Fruit fly (Drosophila melanogaster) whole organism, embryonic: ENCODE results near the gene CG42585.

Experiments
- Abd-B ChIP-seq: fragments of 200-800 bp; sonication (Bioruptor generic); optimal IDR thresholded peaks from 2 replicates; lab custom pipeline; 2018; ENCODE audit warnings: missing biosample characterization, mild to moderate bottlenecking, missing genetic modification characterization, moderate library complexity
- Atf6 ChIP-seq: fragments of 200-800 bp; sonication (Bioruptor generic); IDR thresholded peaks from 2 replicates; pipeline ENCODE4 v1.3.6; 2022; ENCODE audit warnings: missing biosample characterization, missing genetic modification characterization
- Bgb ChIP-seq: fragments of 200-800 bp; sonication (Bioruptor generic); IDR thresholded peaks from 2 replicates; pipeline ENCODE4 v1.3.6; 2022; ENCODE audit warnings: missing biosample characterization, missing genetic modification characterization; ENCODE audit not compliant: partially characterized antibody
- Bteb2 ChIP-seq: fragments of 200-800 bp; sonication (Bioruptor generic); optimal IDR thresholded peaks from 2 replicates; lab custom pipeline; 2016; ENCODE audit warnings: missing biosample characterization, missing genetic modification characterization
- C15 ChIP-seq: fragments of 200-800 bp; sonication (Bioruptor generic); IDR thresholded peaks from 3 replicates; pipeline ENCODE4 v1.3.6; 2022; ENCODE audit warnings: missing biosample characterization, missing genetic modification characterization
- CG12659 ChIP-seq: fragments of 200-800 bp; sonication (Bioruptor generic); optimal IDR thresholded peaks from 3 replicates; lab custom pipeline; 2017; ENCODE audit warnings: mild to moderate bottlenecking, missing biosample characterization, missing genetic modification reagents, missing genetic modification characterization
- CG15479 ChIP-seq: fragments of 200-800 bp; sonication (Bioruptor generic); optimal IDR thresholded peaks from 3 replicates; lab custom pipeline; 2019; ENCODE audit warnings: missing biosample characterization, mild to moderate bottlenecking, missing genetic modification characterization, moderate library complexity
- CG15601 ChIP-seq: fragments of 200-800 bp; sonication (Bioruptor generic); optimal IDR thresholded peaks from 3 replicates; lab custom pipeline; 2019; ENCODE audit warnings: missing biosample characterization, mild to moderate bottlenecking, missing genetic modification characterization, moderate library complexity
- CG17359 ChIP-seq: fragments of 200-800 bp; sonication (Bioruptor generic); optimal IDR thresholded peaks from 3 replicates; lab custom pipeline; 2018; ENCODE audit warnings: missing biosample characterization, mild to moderate bottlenecking, missing genetic modification characterization, moderate library complexity
- CG18262 ChIP-seq: fragments of 200-800 bp; optimal IDR thresholded peaks from 3 replicates; lab custom pipeline; 2019; ENCODE audit warnings: missing biosample characterization, mild to moderate bottlenecking, missing genetic modification characterization, moderate library complexity
- CG2120 ChIP-seq: fragments of 200-800 bp; sonication (Bioruptor generic); optimal IDR thresholded peaks from 3 replicates; lab custom pipeline; 2016; ENCODE audit warnings: missing biosample characterization, missing genetic modification characterization
- CG2199 ChIP-seq: fragments of 200-800 bp; sonication (Bioruptor generic); IDR thresholded peaks from 3 replicates; pipeline ENCODE4 v1.3.6; 2022; ENCODE audit warnings: missing biosample characterization, missing genetic modification characterization
- CG2678 ChIP-seq: fragments of 200-800 bp; sonication (Bioruptor generic); optimal IDR thresholded peaks from 3 replicates; lab custom pipeline; 2019; ENCODE audit warnings: missing biosample characterization, mild to moderate bottlenecking, missing genetic modification characterization, moderate library complexity
- CG2712 ChIP-seq: fragments of 200-800 bp; optimal IDR thresholded peaks from 3 replicates; lab custom pipeline; 2019; ENCODE audit warnings: missing biosample characterization, mild to moderate bottlenecking, missing genetic modification characterization, moderate library complexity
- CG30403 ChIP-seq: fragments of 200-800 bp; sonication (Bioruptor generic); optimal IDR thresholded peaks from 3 replicates; lab custom pipeline; 2016; ENCODE audit warnings: missing biosample characterization, missing genetic modification characterization
- CG31388 ChIP-seq: fragments of 200-800 bp; sonication (Bioruptor generic); optimal IDR thresholded peaks from 2 replicates; lab custom pipeline; 2016; ENCODE audit warnings: missing biosample characterization, missing genetic modification characterization
- CG3407 ChIP-seq: fragments of 200-800 bp; sonication (Bioruptor generic); optimal IDR thresholded peaks from 2 replicates; lab custom pipeline; 2018; ENCODE audit warnings: missing biosample characterization, mild to moderate bottlenecking, missing genetic modification characterization
- CG6654 ChIP-seq: fragments of 200-800 bp; sonication (Bioruptor generic); optimal IDR thresholded peaks from 2 replicates; lab custom pipeline; 2017; ENCODE audit warnings: missing biosample characterization, mild to moderate bottlenecking, missing genetic modification characterization
- CG7556 ChIP-seq: fragments of 200-800 bp; sonication (Bioruptor generic); optimal IDR thresholded peaks from 2 replicates; lab custom pipeline; 2017; ENCODE audit warnings: missing biosample characterization, mild to moderate bottlenecking, missing genetic modification characterization
- Camta ChIP-seq: fragments of 200-800 bp; sonication (Bioruptor generic); optimal IDR thresholded peaks from 2 replicates; lab custom pipeline; 2016; ENCODE audit warnings: missing biosample characterization, missing genetic modification characterization
- Chrac-16 ChIP-seq: fragments of 200-800 bp; sonication (Bioruptor generic); optimal IDR thresholded peaks from 3 replicates; lab custom pipeline; 2016; ENCODE audit warnings: missing biosample characterization, missing genetic modification characterization
- CoRest ChIP-seq: fragments of 200-800 bp; sonication (Bioruptor generic); optimal IDR thresholded peaks from 3 replicates; lab custom pipeline; 2018; ENCODE audit warnings: missing biosample characterization, mild to moderate bottlenecking, missing genetic modification characterization, moderate library complexity
- D ChIP-seq, 2 experiments: fragments of 200-800 bp in 1 of 2; fragments of >200 bp in 1 of 2; sonication (Bioruptor generic) in 1 of 2; optimal IDR thresholded peaks; 2 replicates in 1 of 2; 3 replicates in 1 of 2; lab custom pipeline; 2017; ENCODE audit warnings: mild to moderate bottlenecking in 1 of 2, missing biosample characterization in 1 of 2, missing genetic modification characterization in 1 of 2, missing genetic modification reagents in 1 of 2
- D19A ChIP-seq: fragments of 200-800 bp; optimal IDR thresholded peaks from 3 replicates; lab custom pipeline; 2019; ENCODE audit warnings: missing biosample characterization, mild to moderate bottlenecking, missing genetic modification characterization, moderate library complexity
- Drgx ChIP-seq: fragments of 200-800 bp; sonication (Bioruptor generic); IDR thresholded peaks from 2 replicates; pipeline ENCODE4 v1.3.6; 2022; ENCODE audit warnings: missing biosample characterization, missing genetic modification characterization
- HHEX ChIP-seq: fragments of 200-800 bp; sonication (Bioruptor generic); optimal IDR thresholded peaks from 3 replicates; lab custom pipeline; 2017; ENCODE audit warnings: missing biosample characterization, mild to moderate bottlenecking, missing genetic modification characterization, missing genetic modification reagents
- Hmx ChIP-seq: fragments of 200-800 bp; sonication (Bioruptor generic); optimal IDR thresholded peaks from 2 replicates; lab custom pipeline; 2016; ENCODE audit warnings: missing biosample characterization, missing genetic modification characterization
- MBD-R2 ChIP-seq: fragments of 200-800 bp; sonication (Bioruptor generic); IDR thresholded peaks from 2 replicates; pipeline ENCODE4 v1.3.6; 2022; ENCODE audit warnings: missing biosample characterization, missing genetic modification characterization
- MESR4 ChIP-seq: fragments of 200-800 bp; sonication (Bioruptor generic); optimal IDR thresholded peaks from 2 replicates; lab custom pipeline; 2018; ENCODE audit warnings: missing biosample characterization, mild to moderate bottlenecking, missing genetic modification characterization, moderate library complexity
- Mrtf ChIP-seq: fragments of 200-800 bp; sonication (Bioruptor generic); IDR thresholded peaks from 3 replicates; pipeline ENCODE4 v1.3.6; 2022; ENCODE audit warnings: missing biosample characterization, missing genetic modification characterization
- NC2β ChIP-seq: fragments of 200-800 bp; sonication (Bioruptor generic); optimal IDR thresholded peaks from 2 replicates; lab custom pipeline; 2016; ENCODE audit warnings: missing biosample characterization, missing genetic modification characterization
- Scr ChIP-seq: fragments of 200-800 bp; sonication (Bioruptor generic); IDR thresholded peaks from 2 replicates; pipeline ENCODE4 v1.3.6; 2022; ENCODE audit warnings: missing biosample characterization, missing genetic modification characterization; ENCODE audit not compliant: partially characterized antibody
- Xrp1 ChIP-seq: fragments of 200-800 bp; sonication (Bioruptor generic); IDR thresholded peaks from 2 replicates; pipeline ENCODE4 v1.3.6; 2022; ENCODE audit warnings: missing biosample characterization, missing genetic modification characterization
- ab ChIP-seq: fragments of 200-800 bp; sonication (Bioruptor generic); optimal IDR thresholded peaks from 2 replicates; lab custom pipeline; 2016; ENCODE audit warnings: missing biosample characterization, missing genetic modification characterization
- dmrt99B ChIP-seq: fragments of 200-800 bp; sonication (Bioruptor generic); optimal IDR thresholded peaks from 2 replicates; lab custom pipeline; 2018; ENCODE audit warnings: missing biosample characterization, mild to moderate bottlenecking, missing genetic modification characterization, moderate library complexity
- esg ChIP-seq: fragments of 200-800 bp; sonication (Bioruptor generic); conservative IDR thresholded peaks from 2 replicates; pipeline ENCODE4 v1.3.6; 2022; ENCODE audit warnings: missing biosample characterization, missing genetic modification characterization
- gce ChIP-seq: fragments of 200-800 bp; sonication (Bioruptor generic); IDR thresholded peaks from 3 replicates; pipeline ENCODE4 v1.3.6; 2022; ENCODE audit warnings: missing biosample characterization, missing genetic modification characterization
- grau ChIP-seq: fragments of 200-800 bp; optimal IDR thresholded peaks from 3 replicates; lab custom pipeline; 2019; ENCODE audit warnings: missing biosample characterization, mild to moderate bottlenecking, missing genetic modification characterization, moderate library complexity
- ham ChIP-seq: fragments of 200-800 bp; sonication (Bioruptor generic); IDR thresholded peaks from 2 replicates; pipeline ENCODE4 v1.3.6; 2022; ENCODE audit warnings: missing biosample characterization, missing genetic modification characterization
- inv ChIP-seq: fragments of 200-800 bp; sonication (Bioruptor generic); IDR thresholded peaks from 2 replicates; pipeline ENCODE4 v1.3.6; 2022; ENCODE audit warnings: missing biosample characterization, missing genetic modification characterization; ENCODE audit not compliant: partially characterized antibody
- jigr1 ChIP-seq: fragments of 200-800 bp; sonication (Bioruptor generic); IDR thresholded peaks from 3 replicates; pipeline ENCODE4 v1.3.6; 2022; ENCODE audit warnings: missing biosample characterization, missing genetic modification characterization
- odd ChIP-seq: fragments of 200-800 bp; sonication (Bioruptor generic); optimal IDR thresholded peaks from 2 replicates; lab custom pipeline; 2017; ENCODE audit warnings: missing biosample characterization, mild to moderate bottlenecking, missing genetic modification characterization
- row ChIP-seq: fragments of 200-800 bp; sonication (Bioruptor generic); IDR thresholded peaks from 3 replicates; pipeline ENCODE4 v1.3.6; 2022; ENCODE audit warnings: missing biosample characterization, missing genetic modification characterization
- sens ChIP-seq: fragments of 200-800 bp; sonication (Bioruptor generic); peaks from one replicate; lab custom pipeline; 2016; ENCODE audit warnings: missing biosample characterization, missing genetic modification characterization
- slou ChIP-seq: fragments of 200-800 bp; sonication (Bioruptor generic); optimal IDR thresholded peaks from 3 replicates; lab custom pipeline; 2016; ENCODE audit warnings: missing biosample characterization, missing genetic modification characterization
- sna ChIP-seq: fragments of 200-800 bp; sonication (Bioruptor generic); IDR thresholded peaks from 2 replicates; pipeline ENCODE4 v1.3.6; 2022; ENCODE audit warnings: missing biosample characterization, missing genetic modification characterization; ENCODE audit not compliant: partially characterized antibody
- stc ChIP-seq: fragments of 200-800 bp; sonication (Bioruptor generic); IDR thresholded peaks from 2 replicates; pipeline ENCODE4 v1.3.6; 2022; ENCODE audit warnings: missing biosample characterization, missing genetic modification characterization
- unpg ChIP-seq: fragments of 200-800 bp; sonication (Bioruptor generic); optimal IDR thresholded peaks from 3 replicates; lab custom pipeline; 2018; ENCODE audit warnings: missing biosample characterization, mild to moderate bottlenecking, missing genetic modification characterization, moderate library complexity
- vfl ChIP-seq: fragments of 200-800 bp; sonication (Bioruptor generic); optimal IDR thresholded peaks from 2 replicates; lab custom pipeline; 2016; ENCODE audit warnings: missing biosample characterization, missing genetic modification characterization

Gene CG42585

DNA sequence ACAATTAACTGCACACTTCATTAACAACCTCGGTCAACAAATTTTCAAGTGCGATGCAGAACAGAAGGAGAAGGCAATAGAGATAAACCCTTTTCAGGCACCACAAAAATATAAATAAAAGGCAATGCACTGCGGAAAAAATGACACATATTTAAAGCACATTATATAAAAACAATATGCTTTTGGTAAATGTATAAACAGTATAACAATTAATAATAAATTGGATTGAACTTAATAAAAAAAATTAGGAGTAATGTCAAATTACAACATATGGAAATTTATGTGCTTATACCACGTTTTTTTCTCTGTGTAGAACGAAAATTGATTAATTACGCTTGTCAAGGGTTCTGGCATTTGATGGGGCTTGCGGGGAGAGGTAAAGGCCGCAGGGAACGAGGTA, 48.9 kb upstream of the CG42585 start (continued):
- no peak for TF ChIP-seq NC2β (GFP tag; lab: Kevin White, UChicago)
- TF ChIP-seq dmrt99B (tag; lab: Kevin White, UChicago), result peak; percentile 18
- TF ChIP-seq CG3407 (GFP tag; lab: Kevin White, UChicago), result peak; percentile 5
- no peak for TF ChIP-seq MBD-R2
- TF ChIP-seq CG7556 (GFP tag; lab: Kevin White, UChicago), result peak; percentile 9
- no peak for TF ChIP-seq vfl (GFP tag; lab: Kevin White, UChicago)
- peak; percentile 11 for TF ChIP-seq CoRest (tag; lab: Kevin White, UChicago)
- no peak for TF ChIP-seq CG31388 (GFP tag; lab: Kevin White, UChicago)
- no peak for TF ChIP-seq ham (GFP tag; lab: Robert Waterston, UW)
- TF ChIP-seq Mrtf, result no peak
- TF ChIP-seq D (optimal IDR thresholded peaks at IDR 0.05; lab: Kevin White, UChicago), result no peak
- peak; percentile 27 for TF ChIP-seq D (GFP tag; optimal IDR thresholded peaks at IDR 0.05; lab: Kevin White, UChicago)
- peak; percentile 5 for TF ChIP-seq grau (tag; lab: Kevin White, UChicago)
- no peak for TF ChIP-seq odd (GFP tag; lab: Kevin White, UChicago)
- peak; percentile 72 for TF ChIP-seq Xrp1 (GFP tag; lab: Robert Waterston, UW)
- TF ChIP-seq CG18262, result peak; percentile 68
- TF ChIP-seq CG15601 (tag; lab: Kevin White, UChicago), result peak; percentile 50
- TF ChIP-seq, all 482 proteins: peak for 57

DNA sequence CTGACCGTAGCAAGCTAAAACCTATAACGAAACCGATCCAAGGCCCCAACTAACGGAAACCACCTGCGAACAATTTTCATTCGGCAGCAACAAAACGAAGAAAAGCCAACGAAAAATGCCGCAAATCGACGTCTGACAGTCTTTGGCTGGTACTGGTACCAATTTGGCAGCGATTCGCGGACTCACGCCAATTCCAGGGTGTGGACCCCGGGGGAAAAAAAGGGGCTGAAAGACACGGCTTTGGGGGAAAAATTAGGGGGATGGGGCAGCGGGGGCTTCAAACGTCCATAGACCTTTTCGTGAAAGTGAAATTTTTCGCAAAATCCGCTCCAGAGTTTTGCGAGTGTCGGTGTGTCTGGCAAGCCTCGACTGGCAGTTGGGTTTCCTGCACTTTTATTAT, 46.1 kb upstream of the CG42585 start:
- TF ChIP-seq Chrac-16 (GFP tag; lab: Kevin White, UChicago) (no peak), Abd-B (GFP tag; lab: Kevin White, UChicago) (no peak), vfl (GFP tag; lab: Kevin White, UChicago) (no peak), C15 (GFP tag; lab: Robert Waterston, UW) (no peak), Hmx (GFP tag; lab: Kevin White, UChicago) (no peak), jigr1 (GFP tag; lab: Robert Waterston, UW) (no peak), esg (no peak), Bteb2 (no peak), slou (GFP tag; lab: Kevin White, UChicago) (no peak), ab (GFP tag; lab: Kevin White, UChicago) (no peak), MESR4 (no peak), CG15479 (GFP tag; lab: Kevin White, UChicago) (no peak), CG6654 (no peak)
- TF ChIP-seq, all 482 proteins: peak for 0

DNA sequence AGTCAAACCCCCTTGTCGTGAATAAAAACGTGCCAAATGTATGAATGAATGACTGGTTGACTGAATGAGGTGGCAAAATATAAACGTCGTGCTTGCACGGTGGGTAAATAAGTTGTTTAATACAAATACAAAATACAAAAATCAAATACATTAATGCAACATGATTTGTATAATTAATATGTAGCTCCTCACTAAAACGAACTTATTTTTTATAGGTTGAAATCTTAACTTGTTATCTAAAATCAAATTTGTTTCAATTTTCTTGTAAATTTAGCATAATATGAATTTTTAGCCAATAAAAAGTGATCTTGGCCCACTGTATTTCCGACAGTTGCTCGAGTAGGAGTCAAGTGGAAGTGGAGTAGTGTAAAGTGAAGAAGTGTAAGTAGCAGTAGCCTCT, 41.8 kb upstream of the CG42585 start:
- TF ChIP-seq CG12659, result peak; percentile 1
- TF ChIP-seq row, result peak; percentile 54; the same call in 1 of the 3 replicates
- TF ChIP-seq Camta, result no peak
- TF ChIP-seq CG2712 (tag; lab: Kevin White, UChicago), result peak; percentile 24
- no peak for TF ChIP-seq sens (GFP tag; lab: Kevin White, UChicago)
- no peak for TF ChIP-seq sna (GFP tag; lab: Robert Waterston, UW)
- no peak for TF ChIP-seq gce (GFP tag; lab: Robert Waterston, UW)
- no peak for TF ChIP-seq Atf6 (GFP tag; lab: Robert Waterston, UW)
- TF ChIP-seq Bgb (GFP tag; lab: Robert Waterston, UW), result no peak
- TF ChIP-seq unpg (GFP tag; lab: Kevin White, UChicago), result peak; percentile 24
- no peak for TF ChIP-seq inv (GFP tag; lab: Robert Waterston, UW)
- TF ChIP-seq HHEX (GFP tag; lab: Kevin White, UChicago), result no peak
- no peak for TF ChIP-seq Scr (GFP tag; lab: Robert Waterston, UW)
- TF ChIP-seq CG2120, result no peak
- TF ChIP-seq CG2678 (tag; lab: Kevin White, UChicago), result peak; percentile 38
- peak; percentile 40; the same call in 1 of the 2 replicates for TF ChIP-seq stc (GFP tag; lab: Robert Waterston, UW)
- no peak for TF ChIP-seq CG30403 (GFP tag; lab: Kevin White, UChicago)
- no peak for TF ChIP-seq CG15479 (GFP tag; lab: Kevin White, UChicago)
- TF ChIP-seq CG2199 (GFP tag; lab: Robert Waterston, UW), result no peak
- TF ChIP-seq D19A (tag; lab: Kevin White, UChicago), result peak; percentile 3
- TF ChIP-seq Drgx (GFP tag; lab: Robert Waterston, UW), result 0 out of 2 replicates have a peak, but pooled peaks have one; percentile 8
- peak; percentile 9 for TF ChIP-seq CG17359 (tag; lab: Kevin White, UChicago)
